Fruit fly (Drosophila melanogaster): ENCODE data around the gene TwdlZ.

TwdlZ gene

DNA sequence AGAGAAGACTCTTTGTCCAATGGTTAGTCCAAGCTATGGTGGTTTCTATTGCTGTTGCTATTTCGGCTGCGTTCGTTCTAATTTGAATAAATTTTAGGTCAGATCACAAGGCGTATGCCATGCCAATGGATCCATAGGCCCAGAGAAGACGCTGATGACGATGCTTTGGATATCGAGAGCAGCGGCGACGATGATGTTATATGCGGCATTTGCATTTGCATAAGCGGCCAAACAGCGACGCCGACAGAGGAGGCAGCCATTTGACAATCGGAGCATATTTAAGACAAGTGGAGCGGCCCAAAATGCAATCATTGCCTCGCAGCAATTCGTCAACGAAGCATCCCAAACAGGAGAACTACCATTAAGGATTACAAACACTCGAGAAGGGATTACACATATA, 3.3 kb upstream of the TwdlZ start, which contains the start of gene TwdlY:
Gene TwdlY, plus strand, starts transcription at position 301 of the 400 bp plus-strand sequence.
- no peak for TF ChIP-seq esn (GFP tag; optimal IDR thresholded peaks at IDR 0.05)
- TF ChIP-seq fd59A (GFP tag; optimal IDR thresholded peaks at IDR 0.05): no peak
- no peak for TF ChIP-seq CG6276 (GFP tag; optimal IDR thresholded peaks at IDR 0.05)
- no peak for TF ChIP-seq CG16779 (tag; optimal IDR thresholded peaks at IDR 0.05)
- TF ChIP-seq acj6 (GFP tag; optimal IDR thresholded peaks at IDR 0.05): no peak
- no peak for TF ChIP-seq CG11762 (GFP tag; optimal IDR thresholded peaks at IDR 0.05; ENCODE audit: insufficient read depth)
- no peak for TF ChIP-seq fkh (GFP tag; optimal IDR thresholded peaks at IDR 0.05)
- no peak for TF ChIP-seq spab (GFP tag; optimal IDR thresholded peaks at IDR 0.05)
- no peak for TF ChIP-seq achi (GFP tag; optimal IDR thresholded peaks at IDR 0.05)
- TF ChIP-seq CG6854 (GFP tag; optimal IDR thresholded peaks at IDR 0.05): no peak
- no peak for TF ChIP-seq cyc (GFP tag; optimal IDR thresholded peaks at IDR 0.05)
- TF ChIP-seq CG8632 (GFP tag; optimal IDR thresholded peaks at IDR 0.05): no peak
- no peak for TF ChIP-seq Met (GFP tag; optimal IDR thresholded peaks at IDR 0.05)

DNA sequence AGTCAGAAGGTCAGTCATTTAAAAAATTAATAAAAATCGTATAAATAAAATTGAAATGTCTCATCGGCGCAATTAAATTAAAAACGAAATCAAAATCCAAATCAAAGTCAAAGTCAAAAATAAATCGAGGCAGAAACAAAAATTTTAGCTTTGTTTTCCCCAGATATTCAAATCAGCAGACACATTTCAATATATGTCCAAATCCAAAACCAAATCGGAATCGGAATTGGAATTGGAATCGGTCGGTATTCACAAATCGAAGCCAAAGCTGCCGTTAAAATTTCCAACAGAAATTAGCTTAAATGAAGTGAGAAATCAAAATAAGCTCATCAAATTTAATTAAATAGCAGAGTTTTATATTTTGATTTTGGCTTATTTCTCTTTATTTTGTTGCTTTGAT, 1.8 kb upstream of the TwdlZ start:
- TF ChIP-seq CG11902 (GFP tag; optimal IDR thresholded peaks at IDR 0.05) (no peak), cyc (GFP tag; optimal IDR thresholded peaks at IDR 0.05) (no peak), CG8632 (GFP tag; optimal IDR thresholded peaks at IDR 0.05) (no peak), CG16779 (tag; optimal IDR thresholded peaks at IDR 0.05) (no peak), svp (GFP tag) (no peak), CG31627 (GFP tag; optimal IDR thresholded peaks at IDR 0.05) (no peak), Blimp-1 (GFP tag; optimal IDR thresholded peaks at IDR 0.05) (no peak), CG6854 (GFP tag; optimal IDR thresholded peaks at IDR 0.05) (no peak)

DNA sequence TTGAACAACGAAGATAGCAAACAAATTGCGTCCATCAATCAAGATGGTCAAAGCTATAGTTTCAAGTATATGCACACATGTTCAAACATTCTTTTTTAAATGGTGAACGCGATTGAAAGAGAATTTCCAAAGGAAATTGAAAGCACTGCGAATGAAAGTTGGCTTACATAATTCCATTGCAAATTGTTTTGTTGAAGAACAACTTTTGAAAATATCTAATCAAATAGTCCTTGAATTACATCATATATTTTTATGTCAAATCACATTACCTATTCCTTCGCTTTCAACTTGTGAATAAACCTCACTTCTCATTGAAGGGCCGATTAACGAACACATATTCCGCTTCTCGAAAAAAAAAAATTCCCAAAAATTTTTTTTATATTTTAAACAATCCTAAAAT, 2.6 kb downstream of the TwdlZ start, which contains the start of gene CG32568:
Gene CG32568, plus strand, starts transcription at position 301 of the 400 bp plus-strand sequence.
- TF ChIP-seq OdsH (GFP tag; optimal IDR thresholded peaks at IDR 0.05): no peak

dm6 chrX:16742547-16742946, 4.6 kb downstream of the TwdlZ start, which contains the start of gene Twdlalpha:
Twdlalpha (plus strand) TSS chrX:16742847.
- no peak for TF ChIP-seq CG10631 (GFP tag; optimal IDR thresholded peaks at IDR 0.05)
- TF ChIP-seq CG8119 (GFP tag; IDR thresholded peaks at IDR 0.05): no peak
- no peak for TF ChIP-seq Sox14 (GFP tag; optimal IDR thresholded peaks at IDR 0.05)
- no peak for TF ChIP-seq CG11294 (GFP tag; IDR thresholded peaks at IDR 0.05)
- TF ChIP-seq CG1621 (tag; optimal IDR thresholded peaks at IDR 0.05): no peak
- no peak for TF ChIP-seq CG11902 (GFP tag; optimal IDR thresholded peaks at IDR 0.05)
- no peak for TF ChIP-seq achi (GFP tag; optimal IDR thresholded peaks at IDR 0.05)
- no peak for TF ChIP-seq ss (GFP tag; optimal IDR thresholded peaks at IDR 0.05)
- no peak for TF ChIP-seq CG8319 (GFP tag; optimal IDR thresholded peaks at IDR 0.05)
- TF ChIP-seq OdsH (GFP tag; optimal IDR thresholded peaks at IDR 0.05): no peak
- no peak for TF ChIP-seq Hr4 (GFP tag; optimal IDR thresholded peaks at IDR 0.05)
- TF ChIP-seq CG6792 (GFP tag; optimal IDR thresholded peaks at IDR 0.05): no peak
- TF ChIP-seq Hr38 (GFP tag; optimal IDR thresholded peaks at IDR 0.05): no peak

- TF ChIP-seq Gug (GFP tag; IDR thresholded peaks at IDR 0.05): no peak
- TF ChIP-seq Ets21C (GFP tag; optimal IDR thresholded peaks at IDR 0.05): no peak
- no peak for TF ChIP-seq Eip78C (GFP tag)
- TF ChIP-seq Eip75B (GFP tag; optimal IDR thresholded peaks at IDR 0.05): no peak
- TF ChIP-seq CG10631 (GFP tag; optimal IDR thresholded peaks at IDR 0.05): no peak
- TF ChIP-seq CG6808 (GFP tag; optimal IDR thresholded peaks at IDR 0.05): no peak
- TF ChIP-seq pdm3 (GFP tag; optimal IDR thresholded peaks at IDR 0.05): no peak
- no peak for TF ChIP-seq vri (GFP tag; optimal IDR thresholded peaks at IDR 0.05)
- no peak for TF ChIP-seq Hr39 (GFP tag; optimal IDR thresholded peaks at IDR 0.05)
- no peak for TF ChIP-seq Eip93F (GFP tag; optimal IDR thresholded peaks at IDR 0.05)
- no peak for TF ChIP-seq CG8319 (GFP tag; optimal IDR thresholded peaks at IDR 0.05)
- no peak for TF ChIP-seq OdsH (GFP tag; optimal IDR thresholded peaks at IDR 0.05)
- TF ChIP-seq esn (GFP tag; optimal IDR thresholded peaks at IDR 0.05): no peak
- TF ChIP-seq CG9139 (GFP tag; optimal IDR thresholded peaks at IDR 0.05): no peak
- TF ChIP-seq CG10669 (GFP tag; optimal IDR thresholded peaks at IDR 0.05): no peak
- TF ChIP-seq CG6854 (GFP tag; optimal IDR thresholded peaks at IDR 0.05): no peak
- TF ChIP-seq CG6792 (GFP tag; optimal IDR thresholded peaks at IDR 0.05): no peak
Observed at dm6 chrX:16744345-16744744, 6.4 kb downstream of the TwdlZ start.
